Worm (Caenorhabditis elegans) whole organism, young adult: ENCODE results near the gene F13D12.8.

Experiments
- D2030.7 ChIP-seq: fragments of 200-800 bp; sonication (Bioruptor generic); IDR thresholded peaks from 2 replicates; pipeline ENCODE4 v1.3.6; 2022; ENCODE audit warnings: missing genetic modification reagents, missing genetic modification characterization, missing compliant biosample characterization
- Y67H2A.10 ChIP-seq: fragments of 200-800 bp; sonication (Bioruptor generic); conservative IDR thresholded peaks from 2 replicates; pipeline ENCODE4 v1.3.6; 2022; ENCODE audit warnings: missing genetic modification reagents, missing genetic modification characterization, missing compliant biosample characterization
- Y79H2A.3 ChIP-seq: fragments of 200-800 bp; sonication (Bioruptor generic); conservative IDR thresholded peaks from 2 replicates; pipeline ENCODE4 v1.3.6; 2022; ENCODE audit warnings: missing genetic modification reagents, missing genetic modification characterization, missing compliant biosample characterization
- Y95B8A.8 ChIP-seq: fragments of 200-800 bp; sonication (Bioruptor generic); IDR thresholded peaks from 2 replicates; pipeline ENCODE4 v1.3.6; 2022; ENCODE audit warnings: missing genetic modification reagents, missing genetic modification characterization, missing compliant biosample characterization
- ceh-100 ChIP-seq: fragments of 200-800 bp; sonication (Bioruptor generic); IDR thresholded peaks from 2 replicates; pipeline ENCODE4 v1.3.6; 2022; ENCODE audit warnings: missing genetic modification reagents, missing genetic modification characterization, missing compliant biosample characterization
- ets-4 ChIP-seq: fragments of 200-800 bp; sonication (Bioruptor generic); optimal IDR thresholded peaks from 2 replicates; lab custom pipeline; 2018; ENCODE audit warnings: mild to moderate bottlenecking, missing genetic modification characterization, missing compliant biosample characterization
- madf-6 ChIP-seq: fragments of 200-800 bp; sonication (Bioruptor generic); IDR thresholded peaks from 2 replicates; pipeline ENCODE4 v1.3.6; 2022; ENCODE audit warnings: missing genetic modification reagents, missing genetic modification characterization, missing compliant biosample characterization
- mxl-1 ChIP-seq: sonication (generic microtip); optimal IDR thresholded peaks from 2 replicates; lab custom pipeline; 2016; ENCODE audit warnings: missing genetic modification characterization, missing compliant biosample characterization
- nfya-2 ChIP-seq: fragments of 200-800 bp; sonication (Bioruptor generic); IDR thresholded peaks from 2 replicates; pipeline ENCODE4 v1.3.6; 2022; ENCODE audit warnings: missing genetic modification reagents, missing genetic modification characterization, missing compliant biosample characterization
- pha-4 ChIP-seq: fragments of 150-350 bp; sonication (generic microtip); optimal IDR thresholded peaks from 2 replicates; lab custom pipeline; 2014; ENCODE audit warnings: missing biosample characterization, missing genetic modification reagents, missing genetic modification characterization
- unc-62 ChIP-seq: fragments of 150-350 bp; optimal IDR thresholded peaks from 2 replicates; lab custom pipeline; 2014; ENCODE audit warnings: missing biosample characterization, missing genetic modification reagents, missing genetic modification characterization
- xnd-1 ChIP-seq: sonication (generic microtip); optimal IDR thresholded peaks from 2 replicates; lab custom pipeline; 2016; ENCODE audit warnings: missing genotype, missing genetic modification reagents, missing genetic modification characterization, missing compliant biosample characterization
- zim-3 ChIP-seq: sonication (generic microtip); optimal IDR thresholded peaks from 2 replicates; lab custom pipeline; 2017; ENCODE audit warnings: mild to moderate bottlenecking, missing genetic modification characterization, moderate library complexity, missing compliant biosample characterization
- ztf-22 ChIP-seq: fragments of 200-800 bp; sonication (Bioruptor generic); optimal IDR thresholded peaks from 2 replicates; lab custom pipeline; 2018; ENCODE audit warnings: mild to moderate bottlenecking, missing genetic modification characterization, moderate library complexity, missing compliant biosample characterization

ce11 chrII:11709464-11709863, 22.9 kb downstream of the F13D12.8 start, which contains the start of gene fcmt-1:
- no peak for TF ChIP-seq zim-3 (tag; lab: Kevin White, UChicago)
- no peak for TF ChIP-seq D2030.7
- no peak for TF ChIP-seq Y79H2A.3 (GFP tag; lab: Robert Waterston, UW)
- no peak for TF ChIP-seq ets-4 (GFP tag; lab: Kevin White, UChicago)
- no peak for TF ChIP-seq xnd-1 (tag; lab: Kevin White, UChicago)
- TF ChIP-seq Y95B8A.8 = no peak
- TF ChIP-seq madf-6 (GFP tag; lab: Robert Waterston, UW) = no peak
- TF ChIP-seq Y67H2A.10 = no peak
- TF ChIP-seq ceh-100 (GFP tag; lab: Robert Waterston, UW) = no peak
- TF ChIP-seq unc-62 (GFP tag; lab: Kevin White, UChicago) = no peak
- TF ChIP-seq mxl-1 = no peak
- TF ChIP-seq nfya-2 (GFP tag; lab: Robert Waterston, UW) = no peak
- TF ChIP-seq ztf-22 = no peak
- no peak for TF ChIP-seq pha-4 (tag; lab: Kevin White, UChicago)
